2 fruit fly cellular contexts compared by ENCODE assay signal in genomic region chrX:8583159-8583558, dm6.
TF ChIP-seq lines count a peak whose summit lies in the region.

No protein-coding gene starts in this region.

- TF ChIP-seq CTCF in whole organism, embryonic (GFP tag; optimal IDR thresholded peaks at IDR 0.05; lab: Kevin White, UChicago), result no peak

TF ChIP-seq in whole organism, embryonic, 481 proteins besides CTCF, POLR2A, EP300 and RAD21 (continues in another document):
- TF ChIP-seq CG10543 (GFP tag; optimal IDR thresholded peaks at IDR 0.05; lab: Kevin White, UChicago), result peak; percentile 30
- TF ChIP-seq sisA (GFP tag; IDR thresholded peaks at IDR 0.05; lab: Robert Waterston, UW), result peak; percentile 17; the same call in 1 of the 2 replicates
- TF ChIP-seq scrt (GFP tag; optimal IDR thresholded peaks at IDR 0.05; lab: Kevin White, UChicago), result peak; percentile 18
- peak; percentile 14 for TF ChIP-seq CG12769 (tag; optimal IDR thresholded peaks at IDR 0.05; lab: Kevin White, UChicago)
- TF ChIP-seq CG7372 (GFP tag; IDR thresholded peaks at IDR 0.05; lab: Robert Waterston, UW), result no peak
- no peak for TF ChIP-seq pum (GFP tag; optimal IDR thresholded peaks at IDR 0.05; lab: Kevin White, UChicago)
- TF ChIP-seq toy (GFP tag; IDR thresholded peaks at IDR 0.05; lab: Robert Waterston, UW), result no peak
- peak; percentile 4 for TF ChIP-seq NfI (GFP tag; optimal IDR thresholded peaks at IDR 0.05; lab: Kevin White, UChicago)
- TF ChIP-seq zf30C (GFP tag; optimal IDR thresholded peaks at IDR 0.05; lab: Kevin White, UChicago), result no peak
- TF ChIP-seq CG31441 (GFP tag; IDR thresholded peaks at IDR 0.05; lab: Robert Waterston, UW), result 0 out of 2 replicates have a peak, but pooled peaks have one; percentile 23
- TF ChIP-seq Poxn (GFP tag; IDR thresholded peaks at IDR 0.05; lab: Robert Waterston, UW), result 0 out of 2 replicates have a peak, but pooled peaks have one; percentile 8
- TF ChIP-seq dysf (GFP tag; IDR thresholded peaks at IDR 0.05; lab: Robert Waterston, UW), result peak; percentile 60; the same call in 2 of the 3 replicates
- TF ChIP-seq grau (tag; optimal IDR thresholded peaks at IDR 0.05; lab: Kevin White, UChicago), result peak; percentile 81
- TF ChIP-seq CG13624 (GFP tag; optimal IDR thresholded peaks at IDR 0.05; lab: Kevin White, UChicago), result peak; percentile 1
- TF ChIP-seq CG4328 (GFP tag; optimal IDR thresholded peaks at IDR 0.05; lab: Kevin White, UChicago), result no peak
- TF ChIP-seq dmrt99B (tag; optimal IDR thresholded peaks at IDR 0.05; lab: Kevin White, UChicago), result peak; percentile 16
- TF ChIP-seq CG9727 (GFP tag; optimal IDR thresholded peaks at IDR 0.05; lab: Kevin White, UChicago), result peak; percentile 13
- peak; percentile 69 for TF ChIP-seq row (GFP tag; IDR thresholded peaks at IDR 0.05; lab: Robert Waterston, UW)
- TF ChIP-seq CG9876 (GFP tag; optimal IDR thresholded peaks at IDR 0.05; lab: Kevin White, UChicago), result no peak
- TF ChIP-seq stc (GFP tag; IDR thresholded peaks at IDR 0.05; lab: Robert Waterston, UW), result 0 out of 2 replicates have a peak, but pooled peaks have one; percentile 21
- TF ChIP-seq CG34422 (GFP tag; IDR thresholded peaks at IDR 0.05; lab: Robert Waterston, UW), result 0 out of 3 replicates have a peak, but pooled peaks have one; percentile 21
- peak; percentile 5 for TF ChIP-seq ind (GFP tag; optimal IDR thresholded peaks at IDR 0.05; lab: Kevin White, UChicago)
- TF ChIP-seq ewg (GFP tag; optimal IDR thresholded peaks at IDR 0.05; lab: Kevin White, UChicago), result no peak
- no peak for TF ChIP-seq CG33213 (GFP tag; optimal IDR thresholded peaks at IDR 0.05; lab: Kevin White, UChicago)
- peak; percentile 19 for TF ChIP-seq CG10147 (GFP tag; optimal IDR thresholded peaks at IDR 0.05; lab: Kevin White, UChicago)
- TF ChIP-seq tll (GFP tag; optimal IDR thresholded peaks at IDR 0.05; lab: Kevin White, UChicago), result no peak
- TF ChIP-seq Doc3 (GFP tag; IDR thresholded peaks at IDR 0.05; lab: Robert Waterston, UW; ENCODE audit: partially characterized antibody), result no peak
- peak; percentile 29; the same call in 1 of the 2 replicates for TF ChIP-seq CG9932 (GFP tag; IDR thresholded peaks at IDR 0.05; lab: Robert Waterston, UW)
- peak; percentile 14 for TF ChIP-seq CG9817 (tag; optimal IDR thresholded peaks at IDR 0.05; lab: Kevin White, UChicago)
- peak; percentile 4 for TF ChIP-seq CG17359 (tag; optimal IDR thresholded peaks at IDR 0.05; lab: Kevin White, UChicago)
- peak in 1 of 2 experiments; percentile 47 for TF ChIP-seq Hr51 (GFP tag; optimal IDR thresholded peaks at IDR 0.05; lab: Kevin White, UChicago)
- TF ChIP-seq slbo (GFP tag; IDR thresholded peaks at IDR 0.05; lab: Robert Waterston, UW), result peak; percentile 53
- no peak for TF ChIP-seq mld (GFP tag; IDR thresholded peaks at IDR 0.05; lab: Robert Waterston, UW; ENCODE audit: partially characterized antibody)
- no peak for TF ChIP-seq crp (GFP tag; optimal IDR thresholded peaks at IDR 0.05; lab: Kevin White, UChicago)
- TF ChIP-seq CG2678 (tag; optimal IDR thresholded peaks at IDR 0.05; lab: Kevin White, UChicago), result peak; percentile 36
- no peak for TF ChIP-seq knrl (GFP tag; IDR thresholded peaks at IDR 0.05; lab: Robert Waterston, UW; ENCODE audit: partially characterized antibody)
- peak; percentile 17 for TF ChIP-seq phol (tag; optimal IDR thresholded peaks at IDR 0.05; lab: Kevin White, UChicago)
- TF ChIP-seq CG18599 (GFP tag; optimal IDR thresholded peaks at IDR 0.05; lab: Kevin White, UChicago), result peak; percentile 44
- TF ChIP-seq CG14014 (GFP tag; IDR thresholded peaks at IDR 0.05; lab: Robert Waterston, UW), result 0 out of 2 replicates have a peak, but pooled peaks have one; percentile 20
- peak; percentile 6 for TF ChIP-seq unpg (GFP tag; optimal IDR thresholded peaks at IDR 0.05; lab: Kevin White, UChicago)
- TF ChIP-seq CG8281 (tag; optimal IDR thresholded peaks at IDR 0.05; lab: Kevin White, UChicago), result no peak
- peak; percentile 19; the same call in 1 of the 3 replicates for TF ChIP-seq tgo (GFP tag; IDR thresholded peaks at IDR 0.05; lab: Robert Waterston, UW)
- peak; percentile 32; the same call in 1 of the 2 replicates for TF ChIP-seq CG32532 (GFP tag; IDR thresholded peaks at IDR 0.05; lab: Robert Waterston, UW)

TF ChIP-seq in whole organism, prepupa, 60 proteins besides CTCF, POLR2A, EP300 and RAD21:
- TF ChIP-seq Eip78C (GFP tag; lab: Kevin White, UChicago) (peak; percentile 43), fd59A (GFP tag; optimal IDR thresholded peaks at IDR 0.05; lab: Kevin White, UChicago) (no peak)

Comparison
In these comparisons a context has a peak if more than half of its experiments do, and no peak if none do; other contexts are left out.
1. Of the 7 proteins assayed by ChIP-seq in both whole organism, embryonic and whole organism, prepupa: peak only in whole organism, embryonic: Blimp-1; only in whole organism, prepupa: none; in both: none; in neither: 6.